Worm (Caenorhabditis elegans) whole organism, late embryonic: Measurements from ENCODE around the gene F59A1.18.

Source experiments
- C08G9.2 ChIP-seq: sonication (generic microtip); optimal IDR thresholded peaks from 2 replicates; lab custom pipeline; 2016; ENCODE audit warnings: mild to moderate bottlenecking, missing genetic modification characterization, moderate library complexity, missing compliant biosample characterization
- ahr-1 ChIP-seq: sonication (generic microtip); optimal IDR thresholded peaks from 2 replicates; lab custom pipeline; 2016; ENCODE audit warnings: missing genetic modification characterization, missing compliant biosample characterization
- ceh-19 ChIP-seq: fragments of 200-800 bp; sonication (Bioruptor generic); optimal IDR thresholded peaks from 2 replicates; lab custom pipeline; 2018; ENCODE audit warnings: mild to moderate bottlenecking, missing genetic modification characterization, missing compliant biosample characterization
- ceh-22 ChIP-seq: sonication (generic microtip); optimal IDR thresholded peaks from 2 replicates; lab custom pipeline; 2017; ENCODE audit warnings: missing biosample characterization, missing genetic modification characterization
- ceh-24 ChIP-seq: sonication (generic microtip); optimal IDR thresholded peaks from 2 replicates; lab custom pipeline; 2016; ENCODE audit warnings: mild to moderate bottlenecking, missing genetic modification characterization, missing compliant biosample characterization
- ceh-48 ChIP-seq: sonication (generic microtip); optimal IDR thresholded peaks from 2 replicates; lab custom pipeline; 2016; ENCODE audit warnings: missing genetic modification characterization, inconsistent platforms, missing compliant biosample characterization
- dve-1 ChIP-seq: sonication (generic microtip); optimal IDR thresholded peaks from 2 replicates; lab custom pipeline; 2017; ENCODE audit warnings: antibody characterized with exemption, mild to moderate bottlenecking, missing genetic modification characterization, missing compliant biosample characterization
- eyg-1 ChIP-seq: sonication (generic microtip); optimal IDR thresholded peaks from 2 replicates; lab custom pipeline; 2016; ENCODE audit warnings: missing genotype, missing genetic modification characterization, missing compliant biosample characterization
- fax-1 ChIP-seq: sonication (generic microtip); optimal IDR thresholded peaks from 2 replicates; lab custom pipeline; 2016; ENCODE audit warnings: missing genotype, missing genetic modification characterization, missing compliant biosample characterization
- hlh-6 ChIP-seq: sonication (generic microtip); optimal IDR thresholded peaks from 2 replicates; lab custom pipeline; 2016; ENCODE audit warnings: missing genotype, missing genetic modification characterization, missing compliant biosample characterization
- hlh-8 ChIP-seq: sonication (generic microtip); optimal IDR thresholded peaks from 2 replicates; lab custom pipeline; 2016; ENCODE audit warnings: missing genotype, missing genetic modification characterization, missing compliant biosample characterization
- lin-11 ChIP-seq: fragments of 200-800 bp; sonication (Bioruptor generic); optimal IDR thresholded peaks from 2 replicates; lab custom pipeline; 2018; ENCODE audit warnings: mild to moderate bottlenecking, missing genetic modification characterization, missing compliant biosample characterization
- pat-9 ChIP-seq: fragments of 200-800 bp; sonication (Bioruptor generic); optimal IDR thresholded peaks from 2 replicates; lab custom pipeline; 2018; ENCODE audit warnings: mild to moderate bottlenecking, missing genetic modification characterization, moderate library complexity, missing compliant biosample characterization
- pax-1 ChIP-seq: fragments of 150-350 bp; optimal IDR thresholded peaks from 2 replicates; lab custom pipeline; 2014; ENCODE audit warnings: missing biosample characterization, missing genetic modification characterization
- pqm-1 ChIP-seq: sonication (generic microtip); optimal IDR thresholded peaks from 2 replicates; lab custom pipeline; 2016; ENCODE audit warnings: missing genetic modification characterization, missing compliant biosample characterization
- rnt-1 ChIP-seq: sonication (generic microtip); optimal IDR thresholded peaks from 2 replicates; lab custom pipeline; 2016; ENCODE audit warnings: missing genetic modification characterization, missing compliant biosample characterization
- ttx-3 ChIP-seq: sonication (generic microtip); optimal IDR thresholded peaks from 2 replicates; lab custom pipeline; 2016; ENCODE audit warnings: missing genetic modification reagents, missing genetic modification characterization, missing compliant biosample characterization
- zip-5 ChIP-seq: sonication (generic microtip); optimal IDR thresholded peaks from 2 replicates; lab custom pipeline; 2016; ENCODE audit warnings: missing genetic modification characterization, missing compliant biosample characterization
- ztf-16 ChIP-seq: sonication (generic microtip); optimal IDR thresholded peaks from 2 replicates; lab custom pipeline; 2017; ENCODE audit warnings: missing genetic modification characterization, missing compliant biosample characterization

F59A1.18 gene

ce11 chrV:17655205-17655604 lies 31.5 kb downstream of the F59A1.18 start:
- TF ChIP-seq ahr-1 (tag; lab: Kevin White, UChicago) (no peak), ceh-48 (no peak), pax-1 (tag; lab: Kevin White, UChicago) (no peak), ztf-16 (tag; lab: Kevin White, UChicago) (no peak), ceh-24 (tag; lab: Kevin White, UChicago) (no peak), C08G9.2 (no peak), fax-1 (no peak), ceh-22 (tag; lab: Kevin White, UChicago) (no peak)

ce11 chrV:17650427-17650826 lies 36.3 kb downstream of the F59A1.18 start, which contains the start of gene fbxa-192:
fbxa-192 (minus strand) TSS chrV:17650527.
- TF ChIP-seq hlh-8 (tag; lab: Kevin White, UChicago) (no peak), lin-11 (no peak), eyg-1 (tag; lab: Kevin White, UChicago) (no peak), pat-9 (tag; lab: Kevin White, UChicago) (no peak), rnt-1 (tag; lab: Kevin White, UChicago) (no peak), hlh-6 (no peak), pqm-1 (tag; lab: Kevin White, UChicago) (no peak), ttx-3 (tag; lab: Kevin White, UChicago) (no peak), dve-1 (tag; lab: Kevin White, UChicago) (no peak), ceh-48 (no peak), ceh-19 (GFP tag; lab: Kevin White, UChicago) (no peak), zip-5 (tag; lab: Kevin White, UChicago) (no peak), C08G9.2 (no peak)
